Worm (Caenorhabditis elegans): ENCODE results near the gene M02F4.2.

- no peak for TF ChIP-seq ceh-39 (tag; optimal IDR thresholded peaks at IDR 0.05)
- no peak for TF ChIP-seq nhr-76 (tag; optimal IDR thresholded peaks at IDR 0.05)
- TF ChIP-seq unc-62 (GFP tag; optimal IDR thresholded peaks at IDR 0.05): no peak
Observed at ce11 chrX:3045466-3045865, 11.4 kb upstream of the M02F4.2 start, which contains the start of gene cnnm-3.

Data from whole organism, mixed stage, embryonic.